Fruit fly (Drosophila melanogaster): ENCODE results near the gene Smn.

The Smn gene

DNA sequence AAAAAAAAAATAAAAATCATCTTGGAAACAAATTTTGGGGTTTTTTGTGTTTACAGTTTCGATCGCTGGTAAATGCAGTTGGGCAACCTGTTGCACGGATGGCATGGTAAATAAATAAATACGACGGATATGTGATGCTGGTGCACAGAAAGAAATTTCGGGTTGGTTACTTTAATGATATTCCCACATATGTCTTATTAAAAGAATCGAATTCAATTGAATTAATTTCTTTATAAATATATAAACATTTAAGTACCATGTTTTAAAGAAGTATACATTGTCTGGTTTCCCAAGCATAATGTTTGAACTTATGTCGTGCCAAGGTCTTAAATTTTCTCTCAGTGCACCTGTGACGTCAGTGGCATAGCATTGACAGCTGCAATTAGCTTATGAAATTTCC, 13.9 kb downstream of the Smn start (continued):
- no peak for TF ChIP-seq CG34224 (GFP tag; IDR thresholded peaks at IDR 0.05; ENCODE audit: partially characterized antibody)
- TF ChIP-seq toy (GFP tag; IDR thresholded peaks at IDR 0.05) = no peak
- no peak for TF ChIP-seq CG12071 (GFP tag; optimal IDR thresholded peaks at IDR 0.05)
- no peak for TF ChIP-seq CG2199 (GFP tag; IDR thresholded peaks at IDR 0.05)
- no peak for TF ChIP-seq CG5245 (GFP tag; optimal IDR thresholded peaks at IDR 0.05)
- peak; percentile 43; the same call in 1 of the 2 replicates for TF ChIP-seq H2.0 (GFP tag; IDR thresholded peaks at IDR 0.05)
- no peak for TF ChIP-seq bbx (GFP tag; IDR thresholded peaks at IDR 0.05; ENCODE audit: partially characterized antibody)
- no peak for TF ChIP-seq D19B (GFP tag; optimal IDR thresholded peaks at IDR 0.05)
- TF ChIP-seq CG12299 (tag; optimal IDR thresholded peaks at IDR 0.05) = peak; percentile 60
- no peak for TF ChIP-seq Atf6 (GFP tag; IDR thresholded peaks at IDR 0.05)
- TF ChIP-seq Vsx1 (GFP tag; optimal IDR thresholded peaks at IDR 0.05) = peak; percentile 21
- peak; percentile 61 for TF ChIP-seq gsb-n (tag; optimal IDR thresholded peaks at IDR 0.05)
- no peak for TF ChIP-seq sc (optimal IDR thresholded peaks at IDR 0.05)
- TF ChIP-seq sc (GFP tag; optimal IDR thresholded peaks at IDR 0.05) = peak; percentile 48
- peak in 1 of 3 experiments; percentile 70 for TF ChIP-seq lola (GFP tag; optimal IDR thresholded peaks at IDR 0.05)
- TF ChIP-seq oc (tag; optimal IDR thresholded peaks at IDR 0.05) = peak; percentile 53
- peak; percentile 83 for TF ChIP-seq CG2712 (tag; optimal IDR thresholded peaks at IDR 0.05)
- no peak for TF ChIP-seq sens-2 (GFP tag; IDR thresholded peaks at IDR 0.05)
- TF ChIP-seq CG30431 (GFP tag; optimal IDR thresholded peaks at IDR 0.05) = no peak
- peak; percentile 59 for TF ChIP-seq az2 (GFP tag; optimal IDR thresholded peaks at IDR 0.05)
- TF ChIP-seq vnd (GFP tag; IDR thresholded peaks at IDR 0.05; ENCODE audit: partially characterized antibody) = no peak
- peak; percentile 56 for TF ChIP-seq Ada2b (GFP tag; IDR thresholded peaks at IDR 0.05)
- TF ChIP-seq CG13296 (GFP tag; optimal IDR thresholded peaks at IDR 0.05) = peak; percentile 44
- no peak for TF ChIP-seq p53 (GFP tag; optimal IDR thresholded peaks at IDR 0.05)
- TF ChIP-seq CG11560 (tag; IDR thresholded peaks at IDR 0.05) = no peak
- peak; percentile 71 for TF ChIP-seq nerfin-1 (tag; optimal IDR thresholded peaks at IDR 0.05)
- no peak for TF ChIP-seq Sry-δ (GFP tag; optimal IDR thresholded peaks at IDR 0.05)
- TF ChIP-seq cwo (GFP tag; optimal IDR thresholded peaks at IDR 0.05) = peak; percentile 29
- TF ChIP-seq CG16779 (GFP tag; IDR thresholded peaks at IDR 0.05) = no peak
- no peak for TF ChIP-seq CG7987 (GFP tag; optimal IDR thresholded peaks at IDR 0.05)
- peak; percentile 80 for TF ChIP-seq tap (tag; optimal IDR thresholded peaks at IDR 0.05)
- peak; percentile 67 for TF ChIP-seq CG8388 (GFP tag; optimal IDR thresholded peaks at IDR 0.05)
- TF ChIP-seq unc-4 (GFP tag; IDR thresholded peaks at IDR 0.05; ENCODE audit: partially characterized antibody) = no peak
- no peak for TF ChIP-seq CG33213 (GFP tag; optimal IDR thresholded peaks at IDR 0.05)
- TF ChIP-seq exex (tag; optimal IDR thresholded peaks at IDR 0.05) = no peak
- peak; percentile 43 for TF ChIP-seq nau (GFP tag; optimal IDR thresholded peaks at IDR 0.05)
- TF ChIP-seq CG10979 (tag; optimal IDR thresholded peaks at IDR 0.05) = peak; percentile 82
- TF ChIP-seq Ssrp (tag; optimal IDR thresholded peaks at IDR 0.05) = peak; percentile 72
- TF ChIP-seq CG7556 (GFP tag; optimal IDR thresholded peaks at IDR 0.05) = peak; percentile 40
- no peak for TF ChIP-seq ro (GFP tag; IDR thresholded peaks at IDR 0.05)
- TF ChIP-seq Antp (GFP tag; optimal IDR thresholded peaks at IDR 0.05) = no peak
- no peak for TF ChIP-seq nom (GFP tag; optimal IDR thresholded peaks at IDR 0.05)
- TF ChIP-seq CG8944 (GFP tag; optimal IDR thresholded peaks at IDR 0.05) = no peak
- TF ChIP-seq grn (GFP tag; optimal IDR thresholded peaks at IDR 0.05) = no peak
- TF ChIP-seq CG1602 (GFP tag; optimal IDR thresholded peaks at IDR 0.05) = peak; percentile 41
- peak; percentile 40 for TF ChIP-seq Nf-YC (tag; optimal IDR thresholded peaks at IDR 0.05)
- peak; percentile 77 for TF ChIP-seq dmrt99B (tag; optimal IDR thresholded peaks at IDR 0.05)
- TF ChIP-seq dimm (GFP tag; IDR thresholded peaks at IDR 0.05) = no peak
- no peak for TF ChIP-seq pita (GFP tag; optimal IDR thresholded peaks at IDR 0.05)
- TF ChIP-seq D (optimal IDR thresholded peaks at IDR 0.05) = no peak
- TF ChIP-seq D (GFP tag; optimal IDR thresholded peaks at IDR 0.05) = peak; percentile 72

All from whole organism, embryonic.